Worm (Caenorhabditis elegans): ENCODE measurements around the gene T10B5.10.

DNA sequence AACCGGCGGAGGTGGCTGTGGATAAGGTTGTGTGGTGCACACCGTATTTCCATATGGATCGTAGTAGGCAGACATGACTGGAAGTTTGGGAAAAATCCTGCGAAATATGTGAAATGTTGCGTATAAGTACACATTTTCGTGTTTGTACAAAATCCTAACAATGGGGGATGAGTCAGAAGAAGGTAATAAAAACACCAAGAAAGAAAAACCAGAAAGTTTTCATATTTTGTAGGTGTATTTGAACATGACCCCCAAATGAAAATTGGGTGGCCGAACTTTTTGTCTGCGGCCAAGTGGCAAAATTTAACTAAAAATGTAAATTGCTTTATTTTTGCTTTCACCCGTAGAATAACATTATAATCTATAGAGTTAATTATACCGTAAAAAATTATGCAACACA, 45.0 kb downstream of the T10B5.10 start, which contains the start of gene Y46H3A.4:
- TF ChIP-seq hlh-11 (tag; optimal IDR thresholded peaks at IDR 0.05) (no peak), skn-1 (tag; optimal IDR thresholded peaks at IDR 0.05) (no peak), mdl-1 (tag; optimal IDR thresholded peaks at IDR 0.05) (no peak), T26A8.4 (GFP tag; IDR thresholded peaks at IDR 0.05) (no peak), Y5F2A.4 (GFP tag; optimal IDR thresholded peaks at IDR 0.05) (no peak), F10B5.3 (tag; optimal IDR thresholded peaks at IDR 0.05) (no peak), jun-1 (tag; optimal IDR thresholded peaks at IDR 0.05) (no peak)

Measured in whole organism, L4 larva.